Worm (Caenorhabditis elegans) whole organism, L1 larva: Measurements from ENCODE around the gene Y42H9AR.1.

Experiments used
- ama-1 ChIP-seq: fragments of 150-350 bp; optimal IDR thresholded peaks from 2 replicates; lab custom pipeline; 2014
- fos-1 ChIP-seq: fragments of 150-350 bp; optimal IDR thresholded peaks from 2 replicates; lab custom pipeline; 2014; ENCODE audit warnings: missing biosample characterization, missing genetic modification characterization
- lin-13 ChIP-seq: fragments of 150-350 bp; optimal IDR thresholded peaks from 2 replicates; lab custom pipeline; 2014; ENCODE audit warnings: missing biosample characterization, missing genetic modification reagents, missing genetic modification characterization
- nhr-11 ChIP-seq: fragments of 150-350 bp; optimal IDR thresholded peaks from 2 replicates; lab custom pipeline; 2014; ENCODE audit warnings: missing biosample characterization, missing genetic modification characterization
- nhr-28 ChIP-seq: fragments of 150-350 bp; optimal IDR thresholded peaks from 2 replicates; lab custom pipeline; 2014; ENCODE audit warnings: missing biosample characterization, missing genetic modification characterization
- skn-1 ChIP-seq: fragments of 150-350 bp; optimal IDR thresholded peaks from 2 replicates; lab custom pipeline; 2014; ENCODE audit warnings: missing biosample characterization, missing genetic modification characterization
- snu-23 ChIP-seq: sonication (generic microtip); optimal IDR thresholded peaks from 2 replicates; lab custom pipeline; 2016; ENCODE audit warnings: missing genetic modification characterization, missing compliant biosample characterization
- ztf-11 ChIP-seq, 2 experiments: sonication (generic microtip); optimal IDR thresholded peaks; 2 replicates each; lab custom pipeline; 2016 to 2017; ENCODE audit warnings: missing genetic modification characterization in 2 of 2, missing biosample characterization in 1 of 2, missing compliant biosample characterization in 1 of 2

DNA sequence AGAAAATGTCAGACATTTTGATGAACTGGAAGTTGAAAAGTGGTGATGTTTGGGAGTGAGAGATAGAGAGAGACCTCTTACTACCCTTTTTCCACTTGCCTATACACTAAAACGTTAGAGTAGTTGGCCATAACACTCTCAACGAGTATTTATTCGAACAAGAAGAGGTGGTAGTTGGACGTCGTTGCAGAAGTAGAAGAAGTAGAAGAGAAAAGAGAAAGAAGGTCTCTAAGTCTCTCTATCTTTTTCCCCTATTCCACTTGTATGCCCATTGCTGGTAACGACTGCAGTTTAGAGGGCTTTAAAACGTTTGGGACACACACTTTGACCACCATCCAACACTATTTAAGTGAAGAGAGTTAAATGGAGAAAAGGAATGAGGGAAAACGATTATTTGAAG, 21.7 kb upstream of the Y42H9AR.1 start:
- no peak for TF ChIP-seq ama-1
- no peak for TF ChIP-seq nhr-11
- no peak for TF ChIP-seq ztf-11 (tag; optimal IDR thresholded peaks at IDR 0.05; lab: Kevin White, UChicago)
- no peak for TF ChIP-seq snu-23 (GFP tag; lab: Kevin White, UChicago)
- TF ChIP-seq fos-1 (tag; lab: Kevin White, UChicago): no peak
- TF ChIP-seq nhr-28 (tag; lab: Kevin White, UChicago): no peak
- no peak for TF ChIP-seq skn-1 (tag; lab: Kevin White, UChicago)
- TF ChIP-seq lin-13: no peak
